Fruit fly (Drosophila melanogaster) whole organism, adult: ENCODE data around the gene CG31663.

Source experiments
- CG11617 ChIP-seq: fragments of 200-800 bp; sonication (Bioruptor generic); optimal IDR thresholded peaks from 2 replicates; lab custom pipeline; 2017; ENCODE audit warnings: mild to moderate bottlenecking, missing biosample characterization, missing genetic modification reagents, missing genetic modification characterization
- CG12768 ChIP-seq: fragments of 200-800 bp; sonication (Bioruptor generic); optimal IDR thresholded peaks from 2 replicates; lab custom pipeline; 2017; ENCODE audit warnings: missing biosample characterization, missing genetic modification characterization, mild to moderate bottlenecking, moderate library complexity, missing genetic modification reagents
- CG14711 ChIP-seq: fragments of 200-800 bp; sonication (Bioruptor generic); optimal IDR thresholded peaks from 2 replicates; lab custom pipeline; 2018; ENCODE audit warnings: missing biosample characterization, mild to moderate bottlenecking, missing genetic modification characterization, moderate library complexity
- CG1620 ChIP-seq: fragments of 200-800 bp; sonication (Bioruptor generic); optimal IDR thresholded peaks from 2 replicates; lab custom pipeline; 2016; ENCODE audit warnings: missing biosample characterization, missing genetic modification characterization
- CG33017 ChIP-seq: fragments of 200-800 bp; sonication (Bioruptor generic); optimal IDR thresholded peaks from 2 replicates; lab custom pipeline; 2018; ENCODE audit warnings: missing biosample characterization, mild to moderate bottlenecking, missing genetic modification characterization, moderate library complexity
- CG5204 ChIP-seq: fragments of 200-800 bp; sonication (Bioruptor generic); optimal IDR thresholded peaks from 2 replicates; lab custom pipeline; 2016; ENCODE audit warnings: missing biosample characterization, missing genetic modification characterization
- CG7045 ChIP-seq: fragments of 200-800 bp; sonication (Bioruptor generic); optimal IDR thresholded peaks from 2 replicates; lab custom pipeline; 2017; ENCODE audit warnings: missing biosample characterization, mild to moderate bottlenecking, missing genetic modification characterization
- CG7101 ChIP-seq: fragments of 200-800 bp; sonication (Bioruptor generic); optimal IDR thresholded peaks from 2 replicates; lab custom pipeline; 2018; ENCODE audit warnings: missing biosample characterization, mild to moderate bottlenecking, missing genetic modification characterization, moderate library complexity
- Clk ChIP-seq: fragments of 200-800 bp; sonication (Bioruptor generic); optimal IDR thresholded peaks from 2 replicates; lab custom pipeline; 2017; ENCODE audit warnings: missing biosample characterization, missing genetic modification characterization
- Crg-1 ChIP-seq: fragments of 200-800 bp; sonication (Bioruptor generic); optimal IDR thresholded peaks from 2 replicates; lab custom pipeline; 2016; ENCODE audit warnings: missing biosample characterization, missing genetic modification characterization
- Hr96 ChIP-seq: fragments of 200-800 bp; sonication (Bioruptor generic); optimal IDR thresholded peaks from 2 replicates; lab custom pipeline; 2016; ENCODE audit warnings: missing biosample characterization, missing genetic modification characterization
- Mnt ChIP-seq: fragments of 200-800 bp; sonication (Bioruptor generic); optimal IDR thresholded peaks from 2 replicates; lab custom pipeline; 2016; ENCODE audit warnings: missing biosample characterization, mild to moderate bottlenecking, missing genetic modification characterization
- bab1 ChIP-seq: fragments of 200-800 bp; sonication (Bioruptor generic); optimal IDR thresholded peaks from 3 replicates; lab custom pipeline; 2019; ENCODE audit warnings: missing biosample characterization, mild to moderate bottlenecking, missing genetic modification characterization, moderate library complexity
- cic ChIP-seq: fragments of 200-800 bp; sonication (Bioruptor generic); optimal IDR thresholded peaks from 2 replicates; lab custom pipeline; 2017; ENCODE audit warnings: missing biosample characterization, mild to moderate bottlenecking, missing genetic modification characterization, moderate library complexity
- cnc ChIP-seq, 2 experiments: fragments of >200 bp; optimal IDR thresholded peaks; 2 replicates each; lab custom pipeline; 2017
- kay ChIP-seq: fragments of 200-800 bp; sonication (Bioruptor generic); peaks from one replicate; lab custom pipeline; 2016; ENCODE audit warnings: missing biosample characterization, missing genetic modification characterization, borderline replicate concordance
- ovo ChIP-seq: fragments of 200-800 bp; sonication (Bioruptor generic); optimal IDR thresholded peaks from 2 replicates; lab custom pipeline; 2016; ENCODE audit warnings: missing biosample characterization, missing genetic modification characterization
- pad ChIP-seq: fragments of 200-800 bp; sonication (Bioruptor generic); optimal IDR thresholded peaks from 3 replicates; lab custom pipeline; 2017; ENCODE audit warnings: missing biosample characterization, missing genetic modification characterization, mild to moderate bottlenecking, moderate library complexity, missing genetic modification reagents
- tj ChIP-seq: fragments of 200-800 bp; sonication (Bioruptor generic); optimal IDR thresholded peaks from 3 replicates; lab custom pipeline; 2017; ENCODE audit warnings: missing biosample characterization, mild to moderate bottlenecking, missing genetic modification characterization, moderate library complexity
- toe ChIP-seq: fragments of 200-800 bp; sonication (Bioruptor generic); optimal IDR thresholded peaks from 2 replicates; lab custom pipeline; 2016; ENCODE audit warnings: missing biosample characterization, missing genetic modification characterization

CG31663 gene

dm6 chr2L:1869503-1869902 is 11.8 kb downstream of the CG31663 start, which contains the start of gene CG7295:
Gene CG7295, plus strand, starts transcription at chr2L:1869803.
- TF ChIP-seq ovo (no peak), cnc (optimal IDR thresholded peaks at IDR 0.05; lab: Kevin White, UChicago) (no peak), CG33017 (tag; lab: Kevin White, UChicago) (no peak), CG14711 (tag; lab: Kevin White, UChicago) (no peak), toe (GFP tag; lab: Kevin White, UChicago) (no peak)

- TF ChIP-seq Hr96 (peak; percentile 3), CG33017 (tag; lab: Kevin White, UChicago) (no peak)
These were observed 19.3 kb downstream of the CG31663 start for dm6 chr2L:1861994-1862393.

DNA sequence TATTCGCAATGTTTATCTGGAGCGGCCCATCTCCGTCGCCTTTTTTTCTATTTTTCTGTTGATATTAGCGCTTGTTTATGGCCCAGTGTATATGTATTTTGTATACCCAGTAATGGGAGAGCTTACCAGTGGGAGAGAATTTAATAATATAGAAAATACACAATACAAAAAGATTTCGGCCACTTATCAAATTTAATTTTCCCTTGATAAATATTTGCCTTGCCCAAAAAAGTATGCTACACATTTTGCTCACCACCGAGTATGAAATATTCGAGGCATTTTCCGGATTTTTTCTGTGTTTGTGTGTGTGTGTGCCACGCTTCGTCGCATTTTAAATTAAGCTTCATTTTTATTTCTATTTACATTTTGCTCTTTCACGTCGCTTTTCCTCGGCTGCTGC is 42.3 kb downstream of the CG31663 start:
- TF ChIP-seq toe (GFP tag; lab: Kevin White, UChicago), result no peak
- no peak for TF ChIP-seq bab1 (GFP tag; lab: Kevin White, UChicago)
- TF ChIP-seq cnc (optimal IDR thresholded peaks at IDR 0.05; lab: Kevin White, UChicago), result no peak
- TF ChIP-seq CG1620 (GFP tag; lab: Kevin White, UChicago), result no peak
- no peak for TF ChIP-seq Crg-1 (GFP tag; lab: Kevin White, UChicago)
- TF ChIP-seq CG12768 (GFP tag; lab: Kevin White, UChicago), result no peak
- TF ChIP-seq Hr96, result no peak
- no peak for TF ChIP-seq pad (GFP tag; lab: Kevin White, UChicago)
- TF ChIP-seq CG7045 (GFP tag; lab: Kevin White, UChicago), result no peak
- no peak for TF ChIP-seq tj (GFP tag; lab: Kevin White, UChicago)
- TF ChIP-seq CG14711 (tag; lab: Kevin White, UChicago), result no peak
- no peak for TF ChIP-seq cic
- no peak for TF ChIP-seq kay (GFP tag; lab: Kevin White, UChicago)
- TF ChIP-seq ovo, result no peak
- no peak for TF ChIP-seq CG33017 (tag; lab: Kevin White, UChicago)
- no peak for TF ChIP-seq CG7101 (tag; lab: Kevin White, UChicago)
- TF ChIP-seq CG5204 (GFP tag; lab: Kevin White, UChicago), result no peak
- no peak for TF ChIP-seq CG11617 (GFP tag; lab: Kevin White, UChicago)

dm6 chr2L:1837717-1838368 is 43.4 kb downstream of the CG31663 start:
- TF ChIP-seq toe (GFP tag; lab: Kevin White, UChicago) (no peak), cnc (optimal IDR thresholded peaks at IDR 0.05; lab: Kevin White, UChicago) (no peak), kay (GFP tag; lab: Kevin White, UChicago) (no peak), bab1 (GFP tag; lab: Kevin White, UChicago) (no peak), cic (no peak), CG7101 (tag; lab: Kevin White, UChicago) (no peak), Mnt (GFP tag; lab: Kevin White, UChicago) (no peak), CG12768 (GFP tag; lab: Kevin White, UChicago) (no peak)

- no peak for TF ChIP-seq Clk (GFP tag; lab: Kevin White, UChicago)
- TF ChIP-seq kay (GFP tag; lab: Kevin White, UChicago), result no peak
These were observed 45.0 kb downstream of the CG31663 start, which contains the start of gene wry for dm6 chr2L:1836238-1836637. Gene wry, plus strand, starts transcription at chr2L:1836538.

dm6 chr2L:1832465-1832864 is 48.8 kb downstream of the CG31663 start, which contains the start of gene c-cup:
Gene c-cup, minus strand, starts transcription at chr2L:1832565.
- TF ChIP-seq cic (no peak), tj (GFP tag; lab: Kevin White, UChicago) (no peak), CG7045 (GFP tag; lab: Kevin White, UChicago) (no peak), bab1 (GFP tag; lab: Kevin White, UChicago) (no peak), Crg-1 (GFP tag; lab: Kevin White, UChicago) (no peak), kay (GFP tag; lab: Kevin White, UChicago) (no peak), toe (GFP tag; lab: Kevin White, UChicago) (no peak), Clk (GFP tag; lab: Kevin White, UChicago) (no peak), Mnt (GFP tag; lab: Kevin White, UChicago) (no peak), CG7101 (tag; lab: Kevin White, UChicago) (no peak), CG1620 (GFP tag; lab: Kevin White, UChicago) (no peak), CG33017 (tag; lab: Kevin White, UChicago) (no peak), pad (GFP tag; lab: Kevin White, UChicago) (no peak), CG5204 (GFP tag; lab: Kevin White, UChicago) (no peak)

dm6 chr2L:1828282-1828681 is 53.0 kb downstream of the CG31663 start:
- TF ChIP-seq cic (no peak), Hr96 (no peak), CG5204 (GFP tag; lab: Kevin White, UChicago) (no peak), CG7045 (GFP tag; lab: Kevin White, UChicago) (no peak), CG1620 (GFP tag; lab: Kevin White, UChicago) (no peak), Crg-1 (GFP tag; lab: Kevin White, UChicago) (no peak), Clk (GFP tag; lab: Kevin White, UChicago) (no peak), pad (GFP tag; lab: Kevin White, UChicago) (no peak), tj (GFP tag; lab: Kevin White, UChicago) (no peak), CG7101 (tag; lab: Kevin White, UChicago) (no peak), CG11617 (GFP tag; lab: Kevin White, UChicago) (no peak), bab1 (GFP tag; lab: Kevin White, UChicago) (no peak), toe (GFP tag; lab: Kevin White, UChicago) (no peak), ovo (no peak), CG14711 (tag; lab: Kevin White, UChicago) (no peak), kay (GFP tag; lab: Kevin White, UChicago) (no peak), cnc (optimal IDR thresholded peaks at IDR 0.05; lab: Kevin White, UChicago) (no peak), Mnt (GFP tag; lab: Kevin White, UChicago) (no peak)
